Fruit fly (Drosophila melanogaster) whole organism, embryonic: Measurements from ENCODE around the gene Rab30.

Experiments used
- Atf6 ChIP-seq: fragments of 200-800 bp; sonication (Bioruptor generic); IDR thresholded peaks from 2 replicates; pipeline ENCODE4 v1.3.6; 2022; ENCODE audit warnings: missing biosample characterization, missing genetic modification characterization
- CG10209 ChIP-seq: fragments of 200-800 bp; sonication (Bioruptor generic); optimal IDR thresholded peaks from 3 replicates; lab custom pipeline; 2017; ENCODE audit warnings: missing biosample characterization, mild to moderate bottlenecking, missing genetic modification characterization, missing genetic modification reagents
- CG10462 ChIP-seq: fragments of 200-800 bp; sonication (Bioruptor generic); optimal IDR thresholded peaks from 2 replicates; lab custom pipeline; 2016; ENCODE audit warnings: missing biosample characterization, missing genetic modification characterization
- CG12769 ChIP-seq: fragments of 200-800 bp; sonication (Bioruptor generic); optimal IDR thresholded peaks from 2 replicates; lab custom pipeline; 2019; ENCODE audit warnings: missing biosample characterization, mild to moderate bottlenecking, missing genetic modification characterization, moderate library complexity
- CG13296 ChIP-seq: fragments of 200-800 bp; sonication (Bioruptor generic); optimal IDR thresholded peaks from 3 replicates; lab custom pipeline; 2018; ENCODE audit warnings: missing biosample characterization, mild to moderate bottlenecking, missing genetic modification characterization
- CG14667 ChIP-seq: fragments of 200-800 bp; sonication (Bioruptor generic); IDR thresholded peaks from 2 replicates; pipeline ENCODE4 v1.3.6; 2022; ENCODE audit warnings: missing biosample characterization, missing genetic modification characterization
- CG17612 ChIP-seq: fragments of 200-800 bp; sonication (Bioruptor generic); IDR thresholded peaks from 2 replicates; pipeline ENCODE4 v1.3.6; 2022; ENCODE audit warnings: missing biosample characterization, missing genetic modification characterization
- CG18011 ChIP-seq: fragments of 200-800 bp; sonication (Bioruptor generic); optimal IDR thresholded peaks from 2 replicates; lab custom pipeline; 2017; ENCODE audit warnings: missing biosample characterization, missing genetic modification characterization, mild to moderate bottlenecking, moderate library complexity, missing genotype
- CG1832 ChIP-seq: fragments of 200-800 bp; sonication (Bioruptor generic); optimal IDR thresholded peaks from 2 replicates; lab custom pipeline; 2017; ENCODE audit warnings: missing biosample characterization, mild to moderate bottlenecking, missing genetic modification characterization, inconsistent platforms
- CG2875 ChIP-seq: fragments of 200-800 bp; sonication (Bioruptor generic); optimal IDR thresholded peaks from 2 replicates; lab custom pipeline; 2017; ENCODE audit warnings: missing biosample characterization, mild to moderate bottlenecking, missing genetic modification characterization, missing genetic modification reagents
- CG2889 ChIP-seq: fragments of 200-800 bp; sonication (Bioruptor generic); IDR thresholded peaks from 3 replicates; pipeline ENCODE4 v1.3.6; 2022; ENCODE audit warnings: missing biosample characterization, missing genetic modification characterization
- CG30020 ChIP-seq: fragments of 200-800 bp; optimal IDR thresholded peaks from 2 replicates; lab custom pipeline; 2019; ENCODE audit warnings: missing biosample characterization, mild to moderate bottlenecking, missing genetic modification characterization, moderate library complexity
- CG3163 ChIP-seq: fragments of 200-800 bp; sonication (Bioruptor generic); optimal IDR thresholded peaks from 3 replicates; lab custom pipeline; 2016; ENCODE audit warnings: missing biosample characterization, missing genetic modification characterization
- CG34376 ChIP-seq: fragments of 200-800 bp; sonication (Bioruptor generic); optimal IDR thresholded peaks from 2 replicates; lab custom pipeline; 2018; ENCODE audit warnings: missing biosample characterization, mild to moderate bottlenecking, missing genetic modification characterization
- CG4424 ChIP-seq: fragments of 200-800 bp; sonication (Bioruptor generic); optimal IDR thresholded peaks from 3 replicates; lab custom pipeline; 2016; ENCODE audit warnings: missing biosample characterization, missing genetic modification characterization
- CG4707 ChIP-seq: fragments of 200-800 bp; sonication (Bioruptor generic); optimal IDR thresholded peaks from 2 replicates; lab custom pipeline; 2018; ENCODE audit warnings: missing biosample characterization, mild to moderate bottlenecking, missing genetic modification characterization, moderate library complexity
- CG7745 ChIP-seq: fragments of 200-800 bp; sonication (Bioruptor generic); optimal IDR thresholded peaks from 2 replicates; lab custom pipeline; 2018; ENCODE audit warnings: missing biosample characterization, mild to moderate bottlenecking, missing genetic modification characterization, moderate library complexity
- CG7839 ChIP-seq: fragments of 200-800 bp; sonication (Bioruptor generic); optimal IDR thresholded peaks from 3 replicates; lab custom pipeline; 2018; ENCODE audit warnings: missing biosample characterization, mild to moderate bottlenecking, missing genetic modification characterization, moderate library complexity
- CG8478 ChIP-seq: fragments of >200 bp; optimal IDR thresholded peaks from 2 replicates; lab custom pipeline; 2018
- Dek ChIP-seq: fragments of 200-800 bp; sonication (Bioruptor generic); optimal IDR thresholded peaks from 3 replicates; lab custom pipeline; 2019; ENCODE audit warnings: missing biosample characterization, mild to moderate bottlenecking, missing genetic modification characterization, moderate library complexity
- E2f1 ChIP-seq: fragments of 200-800 bp; sonication (Bioruptor generic); IDR thresholded peaks from 2 replicates; pipeline ENCODE4 v1.3.6; 2022; ENCODE audit warnings: missing biosample characterization, missing genetic modification characterization
- Eip74EF ChIP-seq, 2 experiments: fragments of 200-800 bp in 1 of 2; fragments of >200 bp in 1 of 2; sonication (Bioruptor generic) in 1 of 2; optimal IDR thresholded peaks; 2 replicates each; lab custom pipeline; 2017 to 2019; ENCODE audit warnings: missing biosample characterization in 2 of 2, missing genetic modification characterization in 2 of 2, mild to moderate bottlenecking in 1 of 2, moderate library complexity in 1 of 2
- Fer2 ChIP-seq: fragments of 200-800 bp; sonication (Bioruptor generic); optimal IDR thresholded peaks from 2 replicates; lab custom pipeline; 2018; ENCODE audit warnings: missing biosample characterization, mild to moderate bottlenecking, missing genetic modification characterization, moderate library complexity
- GATAe ChIP-seq: fragments of 200-800 bp; sonication (Bioruptor generic); conservative IDR thresholded peaks from 2 replicates; pipeline ENCODE4 v1.3.6; 2022; ENCODE audit warnings: missing biosample characterization, missing genetic modification characterization
- H15 ChIP-seq: fragments of 200-800 bp; sonication (Bioruptor generic); IDR thresholded peaks from 3 replicates; pipeline ENCODE4 v1.3.6; 2022; ENCODE audit warnings: missing biosample characterization, missing genetic modification characterization
- HmgZ ChIP-seq: fragments of 200-800 bp; sonication (Bioruptor generic); optimal IDR thresholded peaks from 2 replicates; lab custom pipeline; 2018; ENCODE audit warnings: missing biosample characterization, mild to moderate bottlenecking, missing genetic modification characterization
- Hr3 ChIP-seq: fragments of 200-800 bp; sonication (Bioruptor generic); optimal IDR thresholded peaks from 3 replicates; lab custom pipeline; 2016; ENCODE audit warnings: missing biosample characterization, missing genetic modification characterization
- Lim3 ChIP-seq: fragments of 200-800 bp; sonication (Bioruptor generic); IDR thresholded peaks from 2 replicates; pipeline ENCODE4 v1.3.6; 2022; ENCODE audit warnings: missing biosample characterization, missing genetic modification characterization
- Mad ChIP-seq: fragments of 200-800 bp; sonication (Bioruptor generic); optimal IDR thresholded peaks from 2 replicates; lab custom pipeline; 2016; ENCODE audit warnings: missing biosample characterization, missing genetic modification characterization
- Myb ChIP-seq: fragments of 200-800 bp; sonication (Bioruptor generic); optimal IDR thresholded peaks from 2 replicates; lab custom pipeline; 2016; ENCODE audit warnings: missing biosample characterization, missing genetic modification characterization
- bsh ChIP-seq, 2 experiments: fragments of 200-800 bp; sonication (Bioruptor generic); optimal IDR thresholded peaks; 2 replicates each; lab custom pipeline; 2017 to 2018; ENCODE audit warnings: mild to moderate bottlenecking in 2 of 2, missing biosample characterization in 2 of 2, missing genetic modification characterization in 2 of 2, moderate library complexity in 1 of 2
- chif ChIP-seq, 2 experiments: fragments of 200-800 bp; sonication (Bioruptor generic); optimal IDR thresholded peaks; 3 replicates each; lab custom pipeline; 2016; ENCODE audit warnings: missing biosample characterization in 2 of 2, missing genetic modification characterization in 2 of 2
- dm ChIP-seq: fragments of 200-800 bp; sonication (Bioruptor generic); optimal IDR thresholded peaks from 3 replicates; lab custom pipeline; 2016; ENCODE audit warnings: missing biosample characterization, missing genetic modification characterization
- fd3F ChIP-seq: fragments of 200-800 bp; sonication (Bioruptor generic); optimal IDR thresholded peaks from 2 replicates; lab custom pipeline; 2018; ENCODE audit warnings: missing biosample characterization, mild to moderate bottlenecking, missing genetic modification characterization, moderate library complexity
- h ChIP-seq: fragments of >200 bp; optimal IDR thresholded peaks from 2 replicates; lab custom pipeline; 2017
- inv ChIP-seq: fragments of 200-800 bp; sonication (Bioruptor generic); IDR thresholded peaks from 2 replicates; pipeline ENCODE4 v1.3.6; 2022; ENCODE audit warnings: missing biosample characterization, missing genetic modification characterization; ENCODE audit not compliant: partially characterized antibody
- jing ChIP-seq: fragments of 200-800 bp; sonication (Bioruptor generic); optimal IDR thresholded peaks from 2 replicates; lab custom pipeline; 2018; ENCODE audit warnings: missing biosample characterization, mild to moderate bottlenecking, missing genetic modification characterization
- kay ChIP-seq: fragments of 200-800 bp; sonication (Bioruptor generic); optimal IDR thresholded peaks from 2 replicates; lab custom pipeline; 2016; ENCODE audit warnings: missing biosample characterization, missing genetic modification characterization
- ken ChIP-seq: fragments of 200-800 bp; sonication (Bioruptor generic); IDR thresholded peaks from 3 replicates; pipeline ENCODE4 v1.3.6; 2022; ENCODE audit warnings: missing biosample characterization, missing genetic modification characterization
- oc ChIP-seq: fragments of 200-800 bp; sonication (Bioruptor generic); optimal IDR thresholded peaks from 2 replicates; lab custom pipeline; 2018; ENCODE audit warnings: missing biosample characterization, mild to moderate bottlenecking, missing genetic modification characterization, moderate library complexity
- pb ChIP-seq: fragments of 200-800 bp; sonication (Bioruptor generic); optimal IDR thresholded peaks from 3 replicates; lab custom pipeline; 2016; ENCODE audit warnings: missing biosample characterization, missing genetic modification characterization
- peb ChIP-seq: fragments of 200-800 bp; sonication (Bioruptor generic); IDR thresholded peaks from 2 replicates; pipeline ENCODE4 v1.3.6; 2022; ENCODE audit warnings: missing biosample characterization, missing genetic modification characterization
- phol ChIP-seq: fragments of 200-800 bp; sonication (Bioruptor generic); optimal IDR thresholded peaks from 3 replicates; lab custom pipeline; 2018; ENCODE audit warnings: missing biosample characterization, mild to moderate bottlenecking, missing genetic modification characterization, moderate library complexity
- pita ChIP-seq: fragments of 200-800 bp; sonication (Bioruptor generic); optimal IDR thresholded peaks from 2 replicates; lab custom pipeline; 2017; ENCODE audit warnings: missing biosample characterization, mild to moderate bottlenecking, missing genetic modification characterization
- sima ChIP-seq: fragments of 200-800 bp; sonication (Bioruptor generic); optimal IDR thresholded peaks from 2 replicates; lab custom pipeline; 2016; ENCODE audit warnings: missing biosample characterization, missing genetic modification characterization
- sisA ChIP-seq: fragments of 200-800 bp; sonication (Bioruptor generic); IDR thresholded peaks from 2 replicates; pipeline ENCODE4 v1.3.6; 2022; ENCODE audit warnings: missing biosample characterization, missing genetic modification characterization
- sr ChIP-seq: fragments of 200-800 bp; sonication (Bioruptor generic); IDR thresholded peaks from 3 replicates; pipeline ENCODE4 v1.3.6; 2022; ENCODE audit warnings: missing biosample characterization, missing genetic modification characterization
- sug ChIP-seq: fragments of 200-800 bp; optimal IDR thresholded peaks from 2 replicates; lab custom pipeline; 2019; ENCODE audit warnings: missing biosample characterization, mild to moderate bottlenecking, missing genetic modification characterization, moderate library complexity
- trh ChIP-seq: fragments of 200-800 bp; sonication (Bioruptor generic); optimal IDR thresholded peaks from 2 replicates; lab custom pipeline; 2016; ENCODE audit warnings: missing biosample characterization, missing genetic modification characterization
- unc-4 ChIP-seq: fragments of 200-800 bp; sonication (Bioruptor generic); IDR thresholded peaks from 2 replicates; pipeline ENCODE4 v1.3.6; 2022; ENCODE audit warnings: missing biosample characterization, missing genetic modification characterization; ENCODE audit not compliant: partially characterized antibody
- unpg ChIP-seq: fragments of 200-800 bp; sonication (Bioruptor generic); optimal IDR thresholded peaks from 3 replicates; lab custom pipeline; 2018; ENCODE audit warnings: missing biosample characterization, mild to moderate bottlenecking, missing genetic modification characterization, moderate library complexity
- z ChIP-seq: fragments of 200-800 bp; sonication (Bioruptor generic); IDR thresholded peaks from 3 replicates; pipeline ENCODE4 v1.3.6; 2022; ENCODE audit warnings: missing biosample characterization, missing genetic modification characterization

The Rab30 gene

DNA sequence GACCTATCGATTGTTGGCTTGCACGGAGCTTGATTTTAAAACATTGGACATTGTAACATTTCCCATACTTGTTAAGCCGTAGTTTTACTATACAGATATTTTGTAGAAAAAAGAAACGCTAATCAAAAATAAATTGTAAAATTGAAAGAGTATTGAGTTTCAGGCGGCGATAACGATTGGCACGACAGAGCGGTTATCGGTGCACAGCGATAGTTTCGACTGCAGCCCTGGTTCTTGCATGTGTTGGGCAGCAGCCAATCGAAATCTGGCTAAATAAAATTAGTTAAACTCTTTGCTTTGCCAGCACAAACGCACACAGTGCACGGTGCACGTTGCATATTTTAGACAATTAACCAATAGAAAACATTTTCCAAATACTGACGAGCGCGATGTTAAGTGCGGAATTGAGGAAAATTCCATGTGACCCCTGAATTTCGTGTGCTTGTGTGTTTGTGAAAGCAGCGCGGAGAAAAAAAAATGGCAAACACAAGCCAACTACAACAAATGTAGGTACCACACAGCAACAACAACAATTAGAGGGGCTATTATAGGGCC lies 5.4 kb upstream of the Rab30 start, which contains the start of gene milt (continued):
- TF ChIP-seq peb (GFP tag; lab: Robert Waterston, UW) (no peak), Fer2 (no peak), CG2875 (no peak), Lim3 (no peak), pita (no peak), CG34376 (no peak), sug (no peak), oc (tag; lab: Kevin White, UChicago) (no peak), CG17612 (no peak), CG3163 (GFP tag; lab: Kevin White, UChicago) (no peak), Mad (GFP tag; lab: Kevin White, UChicago) (no peak), CG7839 (no peak), CG4707 (GFP tag; lab: Kevin White, UChicago) (no peak), pb (no peak), phol (tag; lab: Kevin White, UChicago) (peak; percentile 53), CG1832 (GFP tag; lab: Kevin White, UChicago) (no peak), E2f1 (GFP tag; lab: Robert Waterston, UW) (no peak), CG2889 (GFP tag; lab: Robert Waterston, UW) (no peak), sisA (no peak), chif (GFP tag; optimal IDR thresholded peaks at IDR 0.05; lab: Kevin White, UChicago) (peak in 1 of 2 experiments; percentile 8), CG13296 (no peak), CG30020 (tag; lab: Kevin White, UChicago) (peak; percentile 36), CG18011 (GFP tag; lab: Kevin White, UChicago) (no peak), z (GFP tag; lab: Robert Waterston, UW) (no peak), H15 (GFP tag; lab: Robert Waterston, UW) (no peak), trh (no peak), CG14667 (GFP tag; lab: Robert Waterston, UW) (no peak), unc-4 (GFP tag; lab: Robert Waterston, UW) (peak; percentile 82), Eip74EF (GFP tag; optimal IDR thresholded peaks at IDR 0.05; lab: Kevin White, UChicago) (no peak), sr (GFP tag; lab: Robert Waterston, UW) (no peak), kay (GFP tag; lab: Kevin White, UChicago) (no peak), unpg (GFP tag; lab: Kevin White, UChicago) (no peak)

DNA sequence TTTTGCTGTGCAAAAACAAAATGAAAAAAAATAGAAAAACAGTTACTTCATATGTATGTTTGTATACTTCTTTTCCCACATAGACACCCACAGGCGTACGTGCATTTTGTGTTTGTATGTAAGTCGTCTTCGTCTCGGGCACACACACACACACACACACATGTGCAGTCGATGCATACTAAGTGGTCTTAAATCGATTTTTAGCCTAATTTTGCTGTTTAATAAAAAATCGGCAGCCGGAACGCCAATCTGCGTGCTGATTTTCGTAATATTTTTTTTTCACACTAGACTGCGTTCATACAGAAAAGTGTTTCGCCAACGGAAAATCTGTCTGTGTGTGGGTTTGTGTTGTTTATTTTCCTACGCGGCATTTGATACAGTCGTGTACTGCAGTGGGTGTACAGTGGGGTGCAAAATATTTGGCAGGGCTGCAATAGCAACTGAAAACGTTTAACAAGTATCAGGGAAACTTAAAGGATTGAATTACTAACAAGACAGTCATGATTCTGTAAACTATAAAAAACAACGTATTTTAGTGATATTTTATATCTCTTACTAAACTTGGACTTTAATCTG lies 782 bp upstream of the Rab30 start:
- TF ChIP-seq chif (GFP tag; optimal IDR thresholded peaks at IDR 0.05; lab: Kevin White, UChicago) (peak in 1 of 2 experiments; percentile 9), Hr3 (GFP tag; lab: Kevin White, UChicago) (no peak), Atf6 (GFP tag; lab: Robert Waterston, UW) (peak; percentile 62), CG10462 (GFP tag; lab: Kevin White, UChicago) (no peak), CG30020 (tag; lab: Kevin White, UChicago) (no peak), dm (no peak), CG4424 (peak; percentile 16), CG10209 (GFP tag; lab: Kevin White, UChicago) (peak; percentile 20), jing (GFP tag; lab: Kevin White, UChicago) (no peak), Dek (tag; lab: Kevin White, UChicago) (peak; percentile 18), ken (GFP tag; lab: Robert Waterston, UW) (no peak), CG7745 (tag; lab: Kevin White, UChicago) (no peak), inv (GFP tag; lab: Robert Waterston, UW) (no peak), HmgZ (tag; lab: Kevin White, UChicago) (peak; percentile 50), h (no peak), Myb (GFP tag; lab: Kevin White, UChicago) (no peak), CG12769 (tag; lab: Kevin White, UChicago) (peak; percentile 46), CG8478 (lab: Kevin White, UChicago) (peak; percentile 83), sima (GFP tag; lab: Kevin White, UChicago) (no peak), GATAe (no peak), bsh (GFP tag; optimal IDR thresholded peaks at IDR 0.05; lab: Kevin White, UChicago) (peak; percentile 26 to 51), fd3F (no peak)
